Worm (Caenorhabditis elegans) whole organism, L3 larva: Measurements from ENCODE around the gene F42F12.3.
A peak's percentile ranks its signal among the peaks of the same experiment; 100 is the strongest.
"Not testable (repeated sequence)": the region's sequence is repeated elsewhere in the genome, so short reads cannot be mapped to it uniquely, and the experiment has no call there.

Source experiments
- ZK546.5 ChIP-seq: sonication (generic microtip); optimal IDR thresholded peaks from 2 replicates; lab custom pipeline; 2017; ENCODE audit warnings: missing biosample characterization, missing genetic modification characterization
- aly-2 ChIP-seq: fragments of 150-350 bp; optimal IDR thresholded peaks from 2 replicates; lab custom pipeline; 2014; ENCODE audit warnings: missing biosample characterization, missing genetic modification characterization
- ama-1 ChIP-seq: fragments of 150-350 bp; optimal IDR thresholded peaks from 2 replicates; lab custom pipeline; 2018
- ceh-16 ChIP-seq: sonication (generic microtip); optimal IDR thresholded peaks from 2 replicates; lab custom pipeline; 2017; ENCODE audit warnings: missing biosample characterization, missing genetic modification characterization
- ceh-28 ChIP-seq: fragments of 150-350 bp; optimal IDR thresholded peaks from 2 replicates; lab custom pipeline; 2014; ENCODE audit warnings: missing biosample characterization, missing genetic modification reagents, missing genetic modification characterization
- ceh-82 ChIP-seq: fragments of 150-350 bp; optimal IDR thresholded peaks from 2 replicates; lab custom pipeline; 2014; ENCODE audit warnings: missing biosample characterization, missing genetic modification characterization
- daf-12 ChIP-seq: fragments of 150-350 bp; optimal IDR thresholded peaks from 2 replicates; lab custom pipeline; 2014; ENCODE audit warnings: missing biosample characterization, missing genetic modification reagents, missing genetic modification characterization
- egl-27 ChIP-seq: sonication (generic microtip); optimal IDR thresholded peaks from 4 replicates; lab custom pipeline; 2017; ENCODE audit warnings: missing biosample characterization, missing genetic modification reagents, missing genetic modification characterization
- elt-2 ChIP-seq: sonication (generic microtip); optimal IDR thresholded peaks from 2 replicates; lab custom pipeline; 2016; ENCODE audit warnings: missing genetic modification reagents, mild to moderate bottlenecking, missing genetic modification characterization, missing compliant biosample characterization
- eor-1 ChIP-seq, 2 experiments: fragments of 150-350 bp; optimal IDR thresholded peaks; 2 replicates each; lab custom pipeline; 2014 to 2018; ENCODE audit warnings: missing biosample characterization in 2 of 2, missing genetic modification characterization in 2 of 2
- fkh-10 ChIP-seq: sonication (generic microtip); optimal IDR thresholded peaks from 2 replicates; lab custom pipeline; 2017; ENCODE audit warnings: missing biosample characterization, missing genetic modification reagents, missing genetic modification characterization
- fkh-2 ChIP-seq: fragments of 150-350 bp; optimal IDR thresholded peaks from 2 replicates; lab custom pipeline; 2014; ENCODE audit warnings: missing biosample characterization, missing genetic modification reagents, missing genetic modification characterization
- fos-1 ChIP-seq: fragments of 150-350 bp; optimal IDR thresholded peaks from 2 replicates; lab custom pipeline; 2014; ENCODE audit warnings: missing biosample characterization, missing genetic modification characterization
- hmg-11 ChIP-seq: sonication (generic microtip); optimal IDR thresholded peaks from 2 replicates; lab custom pipeline; 2016; ENCODE audit warnings: missing genetic modification characterization, missing compliant biosample characterization
- jun-1 ChIP-seq: fragments of 150-350 bp; optimal IDR thresholded peaks from 2 replicates; lab custom pipeline; 2014; ENCODE audit warnings: missing biosample characterization, missing genetic modification reagents, missing genetic modification characterization
- lin-15B ChIP-seq: fragments of 150-350 bp; optimal IDR thresholded peaks from 2 replicates; lab custom pipeline; 2014; ENCODE audit warnings: missing biosample characterization, missing genetic modification characterization
- lin-39 ChIP-seq: fragments of 150-350 bp; optimal IDR thresholded peaks from 2 replicates; lab custom pipeline; 2018; ENCODE audit warnings: missing biosample characterization, missing genetic modification reagents, missing genetic modification characterization
- mdl-1 ChIP-seq: fragments of 150-350 bp; optimal IDR thresholded peaks from 2 replicates; lab custom pipeline; 2014; ENCODE audit warnings: missing biosample characterization, missing genetic modification characterization
- mml-1 ChIP-seq: fragments of 150-350 bp; sonication (generic microtip); optimal IDR thresholded peaks from 3 replicates; lab custom pipeline; 2014; ENCODE audit warnings: missing biosample characterization, missing genetic modification characterization
- nhr-12 ChIP-seq: fragments of 150-350 bp; optimal IDR thresholded peaks from 2 replicates; lab custom pipeline; 2014; ENCODE audit warnings: missing biosample characterization, missing genetic modification characterization
- nhr-23 ChIP-seq: fragments of 150-350 bp; optimal IDR thresholded peaks from 2 replicates; lab custom pipeline; 2014; ENCODE audit warnings: missing biosample characterization, missing genetic modification reagents, missing genetic modification characterization
- nhr-25 ChIP-seq: sonication (generic microtip); optimal IDR thresholded peaks from 2 replicates; lab custom pipeline; 2017; ENCODE audit warnings: missing biosample characterization, missing genetic modification characterization
- nhr-28 ChIP-seq: fragments of 150-350 bp; optimal IDR thresholded peaks from 2 replicates; lab custom pipeline; 2014; ENCODE audit warnings: missing biosample characterization, missing genetic modification characterization
- nhr-43 ChIP-seq: sonication (generic microtip); optimal IDR thresholded peaks from 2 replicates; lab custom pipeline; 2016; ENCODE audit warnings: mild to moderate bottlenecking, missing genetic modification characterization, missing compliant biosample characterization; ENCODE audit not compliant: poor library complexity, severe bottlenecking
- nhr-67 ChIP-seq: fragments of 150-350 bp; optimal IDR thresholded peaks from 2 replicates; lab custom pipeline; 2014; ENCODE audit warnings: missing biosample characterization, missing genetic modification characterization
- nhr-76 ChIP-seq: fragments of 150-350 bp; sonication (generic microtip); optimal IDR thresholded peaks from 5 replicates; lab custom pipeline; 2014; ENCODE audit warnings: missing biosample characterization, missing genetic modification characterization
- nhr-77 ChIP-seq: fragments of 150-350 bp; optimal IDR thresholded peaks from 2 replicates; lab custom pipeline; 2014; ENCODE audit warnings: missing biosample characterization, missing genetic modification characterization
- pha-4 ChIP-seq: fragments of 150-350 bp; optimal IDR thresholded peaks from 2 replicates; lab custom pipeline; 2014; ENCODE audit warnings: missing biosample characterization, missing genetic modification reagents, missing genetic modification characterization
- pqm-1 ChIP-seq: fragments of 150-350 bp; optimal IDR thresholded peaks from 2 replicates; lab custom pipeline; 2017; ENCODE audit warnings: missing biosample characterization, missing genetic modification characterization, inconsistent platforms
- sea-2 ChIP-seq: fragments of 150-350 bp; sonication (generic microtip); optimal IDR thresholded peaks from 4 replicates; lab custom pipeline; 2014; ENCODE audit warnings: missing biosample characterization, missing genetic modification reagents, missing genetic modification characterization
- skn-1 ChIP-seq: fragments of 150-350 bp; optimal IDR thresholded peaks from 2 replicates; lab custom pipeline; 2014; ENCODE audit warnings: missing biosample characterization, missing genetic modification characterization
- snpc-4 ChIP-seq: fragments of 150-350 bp; optimal IDR thresholded peaks from 2 replicates; lab custom pipeline; 2014; ENCODE audit warnings: missing biosample characterization, missing genetic modification characterization
- tbx-2 ChIP-seq: sonication (generic microtip); optimal IDR thresholded peaks from 2 replicates; lab custom pipeline; 2016; ENCODE audit warnings: mild to moderate bottlenecking, missing genetic modification characterization, missing compliant biosample characterization
- unc-62 ChIP-seq: fragments of 150-350 bp; sonication (generic microtip); optimal IDR thresholded peaks from 4 replicates; lab custom pipeline; 2014; ENCODE audit warnings: missing biosample characterization, missing genetic modification reagents, missing genetic modification characterization
- zag-1 ChIP-seq: fragments of 150-350 bp; optimal IDR thresholded peaks from 2 replicates; lab custom pipeline; 2014; ENCODE audit warnings: missing biosample characterization, missing genetic modification characterization
- ztf-11 ChIP-seq: fragments of 150-350 bp; optimal IDR thresholded peaks from 2 replicates; lab custom pipeline; 2014; ENCODE audit warnings: missing biosample characterization, missing genetic modification characterization
- ztf-4 ChIP-seq: fragments of 150-350 bp; optimal IDR thresholded peaks from 2 replicates; lab custom pipeline; 2014; ENCODE audit warnings: missing biosample characterization, missing genetic modification characterization

The F42F12.3 gene

DNA sequence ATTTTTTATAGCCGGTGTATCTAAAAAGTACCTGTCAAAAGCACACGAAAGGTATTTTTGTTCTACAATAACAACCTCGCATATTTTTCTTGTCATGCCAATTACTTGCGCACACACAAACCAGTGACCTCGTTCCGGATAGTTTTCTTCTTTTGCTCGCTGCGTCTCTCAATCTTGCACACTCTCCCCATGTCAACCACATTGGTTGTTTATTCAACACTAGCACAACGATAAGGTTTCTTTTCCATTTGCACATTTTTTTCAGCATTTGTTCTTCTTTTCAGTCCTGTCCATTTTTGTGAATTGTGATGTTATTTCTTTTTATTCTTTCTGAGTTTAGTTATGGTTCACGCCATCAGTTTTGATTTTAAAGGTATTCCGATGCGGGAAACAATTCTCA, at the start of gene F42F12.3:
F42F12.3 (plus strand) TSS at position 372 of the 400 bp plus-strand sequence.
- TF ChIP-seq daf-12 (tag; lab: Kevin White, UChicago) (no peak), pha-4 (tag; lab: Kevin White, UChicago) (peak; percentile 55), elt-2 (tag; lab: Kevin White, UChicago) (peak; percentile 15), tbx-2 (tag; lab: Kevin White, UChicago) (no peak), ama-1 (lab: Kevin White, UChicago) (no peak), pqm-1 (tag; lab: Kevin White, UChicago) (peak; percentile 45), unc-62 (GFP tag; lab: Kevin White, UChicago) (no peak), fkh-2 (tag; lab: Kevin White, UChicago) (no peak), nhr-12 (no peak), nhr-67 (tag; lab: Kevin White, UChicago) (no peak), mml-1 (tag; lab: Kevin White, UChicago) (no peak), nhr-23 (tag; lab: Kevin White, UChicago) (peak; percentile 14), ztf-4 (no peak), hmg-11 (no peak), aly-2 (tag; lab: Kevin White, UChicago) (no peak), mdl-1 (no peak), lin-39 (tag; lab: Kevin White, UChicago) (no peak), ceh-16 (no peak), ztf-11 (tag; lab: Kevin White, UChicago) (no peak)

DNA sequence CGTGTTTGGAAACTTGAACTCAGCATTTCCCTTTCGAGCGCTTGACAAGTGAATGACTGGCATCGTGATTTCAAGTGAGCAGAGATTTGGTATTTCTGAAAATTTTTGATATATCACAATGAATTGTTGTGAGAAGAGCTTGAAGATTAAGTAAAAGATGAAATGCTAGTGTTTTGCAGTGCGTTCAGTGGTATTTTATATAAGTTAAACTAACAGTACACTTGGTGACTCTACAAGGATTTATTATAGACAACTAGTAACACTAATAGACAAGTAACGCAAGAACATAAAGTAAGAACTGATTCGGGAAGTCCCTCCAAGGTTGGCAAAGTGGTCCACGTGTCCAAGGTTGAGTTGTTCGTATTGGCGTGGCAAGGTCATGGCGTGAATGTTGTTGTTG, 47.6 kb upstream of the F42F12.3 start, which contains the start of gene dot-1.3:
dot-1.3 (minus strand) TSS at position 101 of the 400 bp plus-strand sequence.
- TF ChIP-seq nhr-77 (tag; lab: Kevin White, UChicago); fkh-10 (GFP tag; lab: Kevin White, UChicago); hmg-11: not testable (repeated sequence)

DNA sequence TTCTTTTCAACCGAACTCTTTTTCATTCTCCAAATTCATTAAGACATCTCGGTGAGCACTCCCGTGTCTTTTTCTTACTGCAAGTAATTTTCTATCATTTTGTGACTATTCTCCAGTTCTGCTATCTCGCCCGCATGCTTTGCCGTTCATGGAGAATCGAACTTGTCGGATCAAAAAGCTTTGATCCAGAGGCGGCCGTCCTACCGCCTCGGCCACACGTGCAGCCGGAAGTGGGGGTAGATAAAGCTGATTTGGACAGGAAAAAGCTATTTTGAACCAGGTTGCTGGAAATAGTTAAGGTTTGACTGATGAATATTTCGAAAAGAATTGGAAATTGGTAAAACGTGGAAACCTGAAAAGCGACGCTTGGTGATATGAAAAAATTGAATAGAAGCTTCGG, 46.1 kb upstream of the F42F12.3 start:
- TF ChIP-seq lin-39 (tag; lab: Kevin White, UChicago), result no peak
- no peak for TF ChIP-seq mml-1 (tag; lab: Kevin White, UChicago)
- TF ChIP-seq skn-1 (tag; lab: Kevin White, UChicago), result no peak
- no peak for TF ChIP-seq ZK546.5
- TF ChIP-seq daf-12 (tag; lab: Kevin White, UChicago), result no peak
- no peak for TF ChIP-seq nhr-25 (tag; lab: Kevin White, UChicago)
- no peak for TF ChIP-seq eor-1 (tag; optimal IDR thresholded peaks at IDR 0.05; lab: Kevin White, UChicago)
- TF ChIP-seq ztf-11 (tag; lab: Kevin White, UChicago), result no peak
- TF ChIP-seq lin-15B, result no peak
- TF ChIP-seq sea-2, result no peak
- no peak for TF ChIP-seq nhr-43
- TF ChIP-seq egl-27 (tag; lab: Kevin White, UChicago), result no peak
- no peak for TF ChIP-seq ceh-82 (tag; lab: Kevin White, UChicago)
- TF ChIP-seq nhr-28 (tag; lab: Kevin White, UChicago), result no peak
- no peak for TF ChIP-seq ceh-16
- no peak for TF ChIP-seq ztf-4
- TF ChIP-seq nhr-12, result no peak
- no peak for TF ChIP-seq nhr-67 (tag; lab: Kevin White, UChicago)

DNA sequence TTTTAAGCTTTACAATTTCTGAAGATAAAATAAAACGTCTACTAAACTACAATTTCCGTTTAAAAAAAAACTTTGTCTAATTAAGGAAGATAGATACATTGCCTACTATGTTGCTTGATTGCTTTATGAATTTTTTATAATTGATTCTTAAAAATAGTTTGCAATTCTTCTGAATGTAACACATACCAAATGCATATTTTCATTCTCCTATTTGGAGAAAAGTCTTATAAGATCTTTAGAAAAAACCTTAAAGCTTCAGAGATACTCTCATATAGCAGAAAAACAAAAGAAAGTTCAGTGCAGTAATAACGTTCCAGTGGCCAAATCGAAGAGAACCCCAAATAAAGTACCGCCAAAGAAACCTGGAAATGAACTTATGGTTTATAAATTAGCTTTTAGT, 43.8 kb upstream of the F42F12.3 start, which contains the start of gene phf-32:
phf-32 (plus strand) TSS at position 301 of the 400 bp plus-strand sequence.
- TF ChIP-seq sea-2, result no peak
- TF ChIP-seq lin-15B, result no peak
- TF ChIP-seq ZK546.5, result no peak
- no peak for TF ChIP-seq daf-12 (tag; lab: Kevin White, UChicago)
- TF ChIP-seq nhr-76 (tag; lab: Kevin White, UChicago), result no peak
- TF ChIP-seq fos-1 (tag; lab: Kevin White, UChicago), result no peak
- no peak for TF ChIP-seq snpc-4 (tag; lab: Kevin White, UChicago)
- TF ChIP-seq zag-1 (tag; lab: Kevin White, UChicago), result no peak
- TF ChIP-seq ztf-11 (tag; lab: Kevin White, UChicago), result no peak
- no peak for TF ChIP-seq jun-1
- no peak for TF ChIP-seq eor-1 (tag; optimal IDR thresholded peaks at IDR 0.05; lab: Kevin White, UChicago)
- TF ChIP-seq ztf-4, result no peak
- TF ChIP-seq ceh-28 (tag; lab: Kevin White, UChicago), result no peak
- no peak for TF ChIP-seq fkh-10 (GFP tag; lab: Kevin White, UChicago)
